Worm (Caenorhabditis elegans) whole organism, young adult: ENCODE data around the gene C48B4.10.

Experiments
- C17E4.6 ChIP-seq: fragments of 200-800 bp; sonication (Bioruptor generic); IDR thresholded peaks from 2 replicates; pipeline ENCODE4 v1.3.6; 2022; ENCODE audit warnings: missing genetic modification reagents, missing genetic modification characterization, missing compliant biosample characterization
- F23B12.7 ChIP-seq: sonication (generic microtip); optimal IDR thresholded peaks from 2 replicates; lab custom pipeline; 2017; ENCODE audit warnings: missing genetic modification characterization, mild to moderate bottlenecking, missing compliant biosample characterization, antibody characterized with exemption, moderate library complexity; ENCODE audit not compliant: insufficient read depth
- F33H1.4 ChIP-seq: fragments of 200-800 bp; sonication (Bioruptor generic); IDR thresholded peaks from 2 replicates; pipeline ENCODE4 v1.3.6; 2022; ENCODE audit warnings: missing genetic modification reagents, missing genetic modification characterization, missing compliant biosample characterization
- ceh-91 ChIP-seq: fragments of 200-800 bp; sonication (Bioruptor generic); IDR thresholded peaks from 2 replicates; pipeline ENCODE4 v1.3.6; 2022; ENCODE audit warnings: missing genetic modification reagents, missing genetic modification characterization, missing compliant biosample characterization
- efl-1 ChIP-seq: fragments of 150-350 bp; optimal IDR thresholded peaks from 2 replicates; lab custom pipeline; 2014; ENCODE audit warnings: missing biosample characterization, missing genetic modification reagents, missing genetic modification characterization
- hrde-1 ChIP-seq: sonication (generic microtip); optimal IDR thresholded peaks from 2 replicates; lab custom pipeline; 2016; ENCODE audit warnings: missing genetic modification characterization, mild to moderate bottlenecking, missing compliant biosample characterization, moderate library complexity, missing genotype, missing genetic modification reagents, borderline replicate concordance
- nfya-1 ChIP-seq: sonication (generic microtip); optimal IDR thresholded peaks from 2 replicates; lab custom pipeline; 2017; ENCODE audit warnings: antibody characterized with exemption, missing compliant biosample characterization, missing genetic modification characterization, borderline replicate concordance; ENCODE audit not compliant: insufficient read depth
- pha-4 ChIP-seq: fragments of 150-350 bp; sonication (generic microtip); optimal IDR thresholded peaks from 2 replicates; lab custom pipeline; 2014; ENCODE audit warnings: missing biosample characterization, missing genetic modification reagents, missing genetic modification characterization
- somi-1 ChIP-seq: fragments of 200-800 bp; sonication (Bioruptor generic); optimal IDR thresholded peaks from 2 replicates; lab custom pipeline; 2018; ENCODE audit warnings: mild to moderate bottlenecking, missing genetic modification characterization, missing compliant biosample characterization
- ztf-22 ChIP-seq: fragments of 200-800 bp; sonication (Bioruptor generic); optimal IDR thresholded peaks from 2 replicates; lab custom pipeline; 2018; ENCODE audit warnings: mild to moderate bottlenecking, missing genetic modification characterization, moderate library complexity, missing compliant biosample characterization

DNA sequence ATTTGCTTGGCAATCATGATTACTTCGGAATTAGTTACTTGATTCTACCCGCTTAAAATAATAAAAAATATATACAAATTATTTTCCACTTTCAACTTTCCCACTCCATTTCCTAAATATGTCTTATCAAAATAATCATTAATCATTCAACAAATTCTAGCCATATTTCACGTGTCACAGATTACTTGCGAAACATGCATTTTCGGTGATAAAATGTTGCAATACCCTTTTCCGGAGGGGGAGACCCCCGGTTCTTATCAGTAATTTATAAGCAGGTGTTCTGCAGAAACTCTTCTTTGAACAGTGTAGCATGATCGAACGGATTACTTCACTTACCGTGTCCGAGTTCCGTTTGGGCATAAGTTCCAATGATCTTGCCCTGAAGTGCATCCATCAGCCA, 25.9 kb upstream of the C48B4.10 start:
- TF ChIP-seq efl-1 (no peak), nfya-1 (tag; lab: Kevin White, UChicago) (no peak), ceh-91 (GFP tag; lab: Robert Waterston, UW) (no peak), F33H1.4 (GFP tag; lab: Robert Waterston, UW) (no peak), C17E4.6 (GFP tag; lab: Robert Waterston, UW) (no peak), pha-4 (no peak), F23B12.7 (tag; lab: Kevin White, UChicago) (no peak), somi-1 (no peak), hrde-1 (tag; lab: Kevin White, UChicago) (no peak), ztf-22 (no peak)
